Fruit fly (Drosophila melanogaster): ENCODE measurements around the gene dos.

dos gene

DNA sequence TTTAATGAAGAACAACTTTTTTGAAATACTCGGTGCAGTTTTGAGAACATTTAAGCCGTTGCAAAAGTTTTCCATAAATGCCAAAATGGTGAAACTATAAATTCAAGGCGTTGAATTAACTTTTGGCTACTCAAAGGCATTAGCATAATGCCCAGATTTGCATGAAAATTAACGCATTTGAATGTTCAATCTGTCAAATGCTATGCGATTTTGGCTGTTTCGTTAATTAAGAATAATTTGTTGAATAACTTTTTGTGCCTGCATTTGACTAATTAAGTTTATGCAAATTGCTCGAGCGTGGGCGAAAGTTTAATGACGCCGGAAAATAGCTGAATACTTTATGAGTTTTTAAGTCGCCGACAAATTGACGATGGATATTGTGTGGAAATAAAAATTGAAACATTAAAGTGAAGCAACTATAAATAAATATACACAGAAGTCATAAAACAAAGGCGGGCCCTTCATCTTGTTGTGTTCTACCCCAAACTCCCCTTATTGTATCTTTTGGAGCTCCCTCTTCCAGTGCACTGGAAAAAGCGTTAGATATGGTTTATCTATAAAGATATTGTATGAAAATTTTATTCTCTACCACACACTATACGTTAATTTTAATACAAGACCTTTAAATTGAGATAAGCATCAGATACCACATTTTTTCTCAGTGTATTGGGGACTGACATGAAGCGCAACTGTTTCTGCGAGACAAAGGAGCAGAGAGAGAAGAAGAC is 36.9 kb upstream of the dos start (continued):
- TF ChIP-seq caup (GFP tag; optimal IDR thresholded peaks at IDR 0.05; ENCODE audit: severe bottlenecking): peak; percentile 47
- peak; percentile 59 for TF ChIP-seq ems (GFP tag; optimal IDR thresholded peaks at IDR 0.05)
- peak; percentile 79 for TF ChIP-seq Xrp1 (GFP tag; IDR thresholded peaks at IDR 0.05)
- TF ChIP-seq pita (GFP tag; optimal IDR thresholded peaks at IDR 0.05): no peak
- TF ChIP-seq mld (GFP tag; IDR thresholded peaks at IDR 0.05; ENCODE audit: partially characterized antibody): no peak
- peak; percentile 5 for TF ChIP-seq sqz (GFP tag; optimal IDR thresholded peaks at IDR 0.05)
- peak; percentile 96 for TF ChIP-seq Ets65A (GFP tag)
- peak; percentile 40 for TF ChIP-seq CG10462 (GFP tag; optimal IDR thresholded peaks at IDR 0.05)
- peak; percentile 20 for TF ChIP-seq maf-S (GFP tag; optimal IDR thresholded peaks at IDR 0.05)
- no peak for TF ChIP-seq sug (tag; optimal IDR thresholded peaks at IDR 0.05)
- TF ChIP-seq CG11560 (tag; IDR thresholded peaks at IDR 0.05): no peak
- no peak for TF ChIP-seq vfl (GFP tag; optimal IDR thresholded peaks at IDR 0.05)
- peak; percentile 10 to 71 for TF ChIP-seq Hr51 (GFP tag; optimal IDR thresholded peaks at IDR 0.05)
- no peak for TF ChIP-seq yki (optimal IDR thresholded peaks at IDR 0.05)
- TF ChIP-seq CG13894 (tag; optimal IDR thresholded peaks at IDR 0.05): no peak
- TF ChIP-seq sima (GFP tag; optimal IDR thresholded peaks at IDR 0.05): no peak
- no peak for TF ChIP-seq gce (GFP tag; IDR thresholded peaks at IDR 0.05)
- TF ChIP-seq HLH3B (GFP tag; IDR thresholded peaks at IDR 0.05): peak; percentile 71; the same call in 1 of the 2 replicates
- no peak for TF ChIP-seq CG14441 (GFP tag; IDR thresholded peaks at IDR 0.05)
- TF ChIP-seq CG1647 (GFP tag; optimal IDR thresholded peaks at IDR 0.05): peak; percentile 8
- peak; percentile 71 for TF ChIP-seq trem (tag; optimal IDR thresholded peaks at IDR 0.05)
- TF ChIP-seq twi (tag; optimal IDR thresholded peaks at IDR 0.05): peak; percentile 40
- TF ChIP-seq CG2129 (GFP tag; IDR thresholded peaks at IDR 0.05; ENCODE audit: partially characterized antibody): no peak
- TF ChIP-seq CG10274 (GFP tag; optimal IDR thresholded peaks at IDR 0.05): peak; percentile 40
- TF ChIP-seq crol (GFP tag; IDR thresholded peaks at IDR 0.05): peak; percentile 29; the same call in 1 of the 2 replicates
- TF ChIP-seq toy (GFP tag; IDR thresholded peaks at IDR 0.05): no peak
- no peak for TF ChIP-seq CG3726 (GFP tag; IDR thresholded peaks at IDR 0.05)
- peak; percentile 15 for TF ChIP-seq CG9609 (GFP tag; optimal IDR thresholded peaks at IDR 0.05)
- no peak for TF ChIP-seq CG1832 (GFP tag; optimal IDR thresholded peaks at IDR 0.05)
- TF ChIP-seq CG12391 (tag; optimal IDR thresholded peaks at IDR 0.05): peak; percentile 77
- no peak for TF ChIP-seq pzg (GFP tag; optimal IDR thresholded peaks at IDR 0.05)
- peak; percentile 1 for TF ChIP-seq CG11398 (GFP tag; optimal IDR thresholded peaks at IDR 0.05)
- TF ChIP-seq sob (GFP tag; IDR thresholded peaks at IDR 0.05): peak; percentile 61; the same call in 1 of the 2 replicates
- TF ChIP-seq ro (GFP tag; IDR thresholded peaks at IDR 0.05): 0 out of 2 replicates have a peak, but pooled peaks have one; percentile 13
- no peak for TF ChIP-seq Dip2 (GFP tag; IDR thresholded peaks at IDR 0.05)
- peak; percentile 46 for TF ChIP-seq Nf-YB (GFP tag; optimal IDR thresholded peaks at IDR 0.05)
- TF ChIP-seq org-1 (GFP tag; optimal IDR thresholded peaks at IDR 0.05): peak; percentile 38
- TF ChIP-seq CG17328 (GFP tag; IDR thresholded peaks at IDR 0.05): peak; percentile 74
- peak; percentile 18 for TF ChIP-seq CG2116 (GFP tag; optimal IDR thresholded peaks at IDR 0.05)
- TF ChIP-seq CG6765 (GFP tag; optimal IDR thresholded peaks at IDR 0.05): no peak
- peak; percentile 65 for TF ChIP-seq Camta (GFP tag; optimal IDR thresholded peaks at IDR 0.05)
- peak; percentile 56; the same call in 1 of the 2 replicates for TF ChIP-seq CG10959 (GFP tag; IDR thresholded peaks at IDR 0.05)
- peak; percentile 35 for TF ChIP-seq CG11723 (GFP tag; optimal IDR thresholded peaks at IDR 0.05)
- TF ChIP-seq Gug (GFP tag; IDR thresholded peaks at IDR 0.05): no peak; the same call in 3 of the 4 replicates
- TF ChIP-seq CG18011 (GFP tag; optimal IDR thresholded peaks at IDR 0.05): peak; percentile 14
- peak; percentile 39 for TF ChIP-seq pnt (GFP tag; optimal IDR thresholded peaks at IDR 0.05)
- peak; percentile 22 for TF ChIP-seq CG8089 (GFP tag; optimal IDR thresholded peaks at IDR 0.05)
- peak; percentile 53 for TF ChIP-seq Hr3 (GFP tag; optimal IDR thresholded peaks at IDR 0.05)
- TF ChIP-seq CG3838 (GFP tag; optimal IDR thresholded peaks at IDR 0.05): peak; percentile 36
- TF ChIP-seq CG1529 (GFP tag; optimal IDR thresholded peaks at IDR 0.05): peak; percentile 50
